Worm (Caenorhabditis elegans): ENCODE data around the gene C35D10.10.

DNA sequence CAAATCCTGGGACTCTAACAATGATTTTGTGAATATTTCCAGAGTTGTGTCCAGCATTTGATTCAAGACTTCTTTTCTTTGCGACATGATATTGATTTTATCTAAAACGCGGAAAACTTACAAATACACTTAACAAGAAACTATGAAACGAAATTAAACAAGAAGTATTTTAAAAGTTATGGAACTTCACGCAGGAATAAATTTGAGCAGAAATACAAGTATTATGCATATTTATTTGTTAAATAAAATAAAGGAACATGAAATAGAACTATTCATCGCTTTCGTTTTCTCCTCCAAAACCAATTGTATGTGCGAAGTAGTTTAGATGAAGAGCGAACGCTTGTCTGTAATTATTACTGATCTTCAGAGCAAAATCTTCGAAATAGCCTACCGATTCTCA is 42.2 kb upstream of the C35D10.10 start, which contains the start of gene kbp-2:
- TF ChIP-seq aly-2 (tag; optimal IDR thresholded peaks at IDR 0.05): no peak
- TF ChIP-seq mep-1 (tag; optimal IDR thresholded peaks at IDR 0.05): no peak
- TF ChIP-seq snpc-4 (tag; optimal IDR thresholded peaks at IDR 0.05): no peak
- no peak for TF ChIP-seq fos-1 (tag; optimal IDR thresholded peaks at IDR 0.05)
- no peak for TF ChIP-seq lin-39 (tag; optimal IDR thresholded peaks at IDR 0.05)
- no peak for TF ChIP-seq lin-13 (GFP tag; optimal IDR thresholded peaks at IDR 0.05)
- TF ChIP-seq unc-62 (GFP tag; optimal IDR thresholded peaks at IDR 0.05 in 1 of 2): no peak
- TF ChIP-seq unc-62 (tag; optimal IDR thresholded peaks at IDR 0.05): no peak
- no peak for TF ChIP-seq ztf-11 (tag; optimal IDR thresholded peaks at IDR 0.05)
- TF ChIP-seq mdl-1 (tag; optimal IDR thresholded peaks at IDR 0.05): no peak
- no peak for TF ChIP-seq spr-3 (GFP tag; optimal IDR thresholded peaks at IDR 0.05)
- no peak for TF ChIP-seq T26A8.4 (GFP tag; IDR thresholded peaks at IDR 0.05)
- no peak for TF ChIP-seq unc-39 (tag; optimal IDR thresholded peaks at IDR 0.05)

All from whole organism, L4 larva.